Worm (Caenorhabditis elegans): Measurements from ENCODE around the gene ifc-1.

ifc-1 gene

ce11 chrV:2931252-2931651 lies 50.1 kb downstream of the ifc-1 start, which contains the start of gene C31B8.1:
TSS of gene C31B8.1 (plus strand) at chrV:2931552.
- TF ChIP-seq R02D3.7 (tag; optimal IDR thresholded peaks at IDR 0.05): no peak
- TF ChIP-seq nhr-28 (tag; optimal IDR thresholded peaks at IDR 0.05): no peak

All from whole organism, L4 larva.